Worm (Caenorhabditis elegans) whole organism, L4/young adult: ENCODE measurements around the gene fbxb-103.

Experiments used
- W03F9.2 ChIP-seq: fragments of 150-350 bp; optimal IDR thresholded peaks from 2 replicates; lab custom pipeline; 2014; ENCODE audit warnings: missing biosample characterization, missing genetic modification characterization
- dao-5 ChIP-seq: sonication (generic microtip); optimal IDR thresholded peaks from 2 replicates; lab custom pipeline; 2016; ENCODE audit warnings: missing genotype, missing genetic modification characterization, moderate library complexity, missing compliant biosample characterization
- him-1 ChIP-seq: sonication (generic microtip); optimal IDR thresholded peaks from 2 replicates; lab custom pipeline; 2016; ENCODE audit warnings: missing genotype, missing genetic modification reagents, missing genetic modification characterization, missing compliant biosample characterization

The fbxb-103 gene

DNA sequence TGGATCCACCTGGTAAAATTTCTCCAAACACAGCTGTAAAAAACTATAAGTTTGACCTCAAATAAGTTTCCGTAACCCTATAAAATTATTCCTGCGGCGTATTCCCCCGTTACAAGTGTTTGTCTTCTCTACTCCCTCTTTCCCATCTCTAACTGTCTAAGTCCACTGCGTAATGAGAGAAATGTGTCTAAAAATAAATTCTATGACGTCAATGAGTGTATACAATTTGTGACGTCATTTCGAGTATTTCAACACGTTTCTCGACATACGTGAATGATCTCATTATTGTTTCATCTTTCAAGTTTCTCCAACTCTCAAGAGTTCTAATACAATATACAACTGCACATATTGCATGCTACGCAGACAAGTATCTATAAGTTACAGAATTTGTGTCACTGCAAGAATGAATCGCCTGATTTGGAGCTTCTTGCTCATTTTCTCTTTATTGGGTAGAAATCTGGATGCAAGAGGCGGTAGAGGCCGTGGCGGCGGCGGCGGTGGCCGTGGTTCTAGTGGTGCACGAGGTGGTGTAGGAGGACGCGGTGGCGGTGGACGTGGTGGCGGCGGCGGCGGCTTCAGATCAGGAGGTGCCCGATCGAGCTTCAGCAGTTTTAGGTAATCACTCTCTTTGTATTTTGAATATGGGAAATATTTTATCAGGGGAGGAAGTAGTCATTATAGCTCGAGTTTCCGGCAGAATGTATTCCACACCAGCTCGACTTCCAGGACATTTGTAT lies 9.0 kb upstream of the fbxb-103 start, which contains the start of gene F53C3.6:
Gene F53C3.6, plus strand, starts transcription at position 385 of the 737 bp plus-strand sequence.
- TF ChIP-seq W03F9.2 (tag; lab: Kevin White, UChicago) (no peak), him-1 (no peak), dao-5 (no peak)

DNA sequence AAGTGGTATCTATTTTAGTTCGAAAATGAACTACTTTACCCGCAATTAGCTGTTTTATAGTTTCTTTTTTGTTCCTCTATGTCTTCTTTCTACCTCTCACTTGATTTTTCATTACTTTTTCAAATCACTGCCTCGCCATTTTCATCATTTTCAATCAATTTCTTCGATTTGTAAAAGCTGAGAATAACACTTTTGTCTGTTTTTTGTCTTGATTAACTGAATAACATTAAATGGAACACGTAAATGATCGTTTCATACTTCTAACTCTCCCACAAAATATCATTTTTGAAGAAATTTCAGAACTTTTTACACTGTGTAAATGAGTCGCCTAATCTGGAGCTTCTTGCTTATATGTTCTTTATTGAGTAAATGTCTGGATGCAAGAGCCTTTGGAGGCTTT lies 5.8 kb upstream of the fbxb-103 start, which contains the start of gene F53C3.4:
Gene F53C3.4, plus strand, starts transcription at position 301 of the 400 bp plus-strand sequence.
- TF ChIP-seq him-1: no peak
- no peak for TF ChIP-seq W03F9.2 (tag; lab: Kevin White, UChicago)
- TF ChIP-seq dao-5: no peak

DNA sequence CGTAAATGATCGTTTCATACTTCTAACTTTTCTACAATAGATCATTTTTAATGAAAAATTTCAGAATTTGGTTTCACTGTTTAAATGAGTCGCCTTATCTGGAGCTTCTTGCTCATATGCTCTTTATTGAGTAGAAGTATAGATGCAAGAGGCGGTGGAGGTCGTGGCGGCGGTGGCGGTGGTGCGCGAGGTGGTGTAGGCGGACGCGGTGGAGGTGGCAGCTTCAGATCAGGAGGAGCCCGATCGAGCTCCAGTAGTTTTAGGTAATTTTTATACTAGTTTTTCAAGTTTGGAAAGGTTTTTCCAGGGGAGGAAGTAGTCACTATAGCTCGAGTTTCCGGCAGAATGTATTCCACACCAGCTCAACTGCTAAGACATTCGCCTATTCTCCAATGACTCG lies 4.1 kb upstream of the fbxb-103 start, which contains the start of gene F53C3.3:
Gene F53C3.3, plus strand, starts transcription at position 59 of the 400 bp plus-strand sequence.
- TF ChIP-seq him-1 (no peak), dao-5 (no peak), W03F9.2 (tag; lab: Kevin White, UChicago) (no peak)

DNA sequence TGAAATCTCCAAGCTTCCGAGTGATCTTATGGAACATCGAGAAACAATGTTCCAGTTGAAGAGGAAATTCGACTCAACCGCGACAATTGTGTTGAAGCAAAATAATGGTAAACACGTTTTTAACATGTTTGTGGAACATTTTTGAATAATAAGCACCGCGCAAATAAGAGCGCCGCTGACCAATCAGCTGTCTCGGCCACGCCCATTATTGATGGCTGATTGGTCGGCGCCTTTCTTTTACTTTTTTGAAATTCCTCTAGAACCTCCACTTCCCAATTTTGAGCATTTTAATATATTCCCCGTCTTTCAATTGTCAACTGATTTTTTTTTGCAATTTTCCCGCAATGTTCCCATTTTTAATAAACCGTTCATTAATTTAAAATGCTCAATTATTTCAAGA lies 1.2 kb downstream of the fbxb-103 start:
- TF ChIP-seq W03F9.2 (tag; lab: Kevin White, UChicago): no peak
- no peak for TF ChIP-seq dao-5
- TF ChIP-seq him-1: no peak

DNA sequence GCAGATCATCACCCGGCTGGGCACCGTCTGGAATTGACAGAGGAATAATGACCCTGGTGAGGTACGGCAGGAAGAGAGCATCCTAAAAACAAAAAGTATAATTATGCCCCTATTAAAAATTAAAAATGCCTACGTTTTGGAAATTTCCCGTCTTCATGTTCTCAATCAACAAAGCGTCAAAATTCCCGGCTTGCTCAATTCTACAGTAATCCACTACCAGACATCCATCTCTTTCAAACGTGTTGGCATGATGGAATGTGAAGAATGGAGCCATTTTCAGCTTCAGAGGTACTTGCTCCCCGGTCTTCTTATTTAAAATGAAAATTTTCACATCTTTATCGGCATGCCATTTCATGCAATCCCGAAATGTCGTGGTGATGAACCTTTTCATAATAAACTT lies 2.4 kb downstream of the fbxb-103 start:
- TF ChIP-seq W03F9.2 (tag; lab: Kevin White, UChicago): no peak
- no peak for TF ChIP-seq dao-5
- TF ChIP-seq him-1: no peak

DNA sequence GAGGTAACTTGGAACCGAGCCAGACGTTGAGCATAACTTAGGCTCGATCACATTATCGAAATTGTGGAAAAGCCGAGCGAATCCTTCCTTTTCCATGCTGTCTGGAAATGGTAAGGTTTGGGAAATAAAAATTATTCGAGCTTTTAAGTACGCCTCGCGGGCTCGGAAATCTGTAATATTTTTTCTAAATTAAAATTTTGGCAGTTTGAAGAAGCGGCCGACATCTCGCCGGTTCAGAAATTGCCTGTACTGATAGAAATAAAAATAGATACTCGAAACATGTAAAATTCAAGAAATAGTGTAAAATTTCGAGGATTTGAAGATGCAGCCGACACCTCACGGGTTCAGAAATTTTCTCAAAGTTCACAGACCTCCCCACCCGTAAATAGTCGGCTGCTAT lies 3.8 kb downstream of the fbxb-103 start, which contains the start of gene bcmo-2:
Gene bcmo-2, minus strand, starts transcription at position 101 of the 400 bp plus-strand sequence.
- TF ChIP-seq W03F9.2 (tag; lab: Kevin White, UChicago): no peak
- TF ChIP-seq him-1: no peak
- TF ChIP-seq dao-5: no peak

DNA sequence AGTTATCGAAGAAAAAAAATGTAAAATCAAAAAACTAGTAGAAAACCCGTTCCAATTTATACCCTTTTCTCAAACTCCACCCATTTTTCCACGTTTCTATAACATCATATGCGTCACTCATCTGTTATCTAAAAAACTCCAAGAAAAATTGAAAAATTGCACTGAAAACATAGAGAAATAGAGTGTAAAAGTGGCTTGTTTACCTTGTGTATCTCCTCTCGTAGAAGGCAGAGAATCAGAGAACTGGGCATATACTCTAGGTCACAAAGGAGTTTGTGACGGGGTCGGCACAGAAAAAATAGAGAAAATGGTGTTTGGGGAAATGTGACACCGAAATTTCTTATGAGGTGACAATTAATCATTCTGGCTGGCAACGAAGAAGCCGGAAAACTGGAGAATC lies 4.3 kb downstream of the fbxb-103 start:
- TF ChIP-seq dao-5 (no peak), him-1 (no peak), W03F9.2 (tag; lab: Kevin White, UChicago) (no peak)

DNA sequence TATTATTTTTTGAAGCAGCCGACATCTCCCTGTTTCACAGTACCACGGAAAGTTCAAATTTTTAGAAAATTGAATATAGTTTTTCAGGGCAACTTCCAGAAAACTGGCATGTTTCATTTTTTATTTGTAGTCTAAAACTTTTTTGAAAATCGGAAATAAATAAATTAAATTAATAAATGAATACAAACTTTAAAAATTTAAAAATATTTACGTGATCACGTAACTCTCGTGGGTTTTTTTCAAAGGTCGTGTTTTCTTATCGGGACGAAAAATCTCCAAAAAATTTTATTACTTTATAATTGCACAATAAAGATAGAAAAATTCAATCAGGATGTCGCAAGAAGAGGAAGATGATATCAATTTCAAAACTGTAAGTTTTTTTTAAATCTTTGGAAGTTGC lies 4.8 kb downstream of the fbxb-103 start, which contains the start of gene F53C3.1:
Gene F53C3.1, plus strand, starts transcription at position 301 of the 400 bp plus-strand sequence.
- TF ChIP-seq him-1 (no peak), W03F9.2 (tag; lab: Kevin White, UChicago) (no peak), dao-5 (no peak)

DNA sequence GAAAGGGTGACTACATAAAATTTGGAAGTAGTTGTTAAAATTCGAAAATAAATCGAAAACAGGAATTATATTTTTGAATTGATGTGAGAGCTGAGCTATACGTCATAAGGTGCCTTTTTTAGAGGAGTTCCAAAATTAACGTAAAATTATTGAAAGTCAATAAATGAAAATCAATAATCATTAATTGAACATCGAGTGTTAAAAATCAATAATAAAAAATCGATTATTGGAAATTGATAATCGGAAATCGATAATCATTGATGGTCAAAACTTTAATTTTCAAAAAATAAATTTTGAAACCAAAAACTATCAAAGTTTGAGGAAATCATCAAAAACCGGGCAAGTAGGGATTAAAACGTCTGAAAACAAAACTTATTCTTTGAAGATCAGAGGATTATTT lies 6.7 kb downstream of the fbxb-103 start:
- TF ChIP-seq W03F9.2 (tag; lab: Kevin White, UChicago): no peak
- TF ChIP-seq dao-5: no peak
- TF ChIP-seq him-1: no peak

DNA sequence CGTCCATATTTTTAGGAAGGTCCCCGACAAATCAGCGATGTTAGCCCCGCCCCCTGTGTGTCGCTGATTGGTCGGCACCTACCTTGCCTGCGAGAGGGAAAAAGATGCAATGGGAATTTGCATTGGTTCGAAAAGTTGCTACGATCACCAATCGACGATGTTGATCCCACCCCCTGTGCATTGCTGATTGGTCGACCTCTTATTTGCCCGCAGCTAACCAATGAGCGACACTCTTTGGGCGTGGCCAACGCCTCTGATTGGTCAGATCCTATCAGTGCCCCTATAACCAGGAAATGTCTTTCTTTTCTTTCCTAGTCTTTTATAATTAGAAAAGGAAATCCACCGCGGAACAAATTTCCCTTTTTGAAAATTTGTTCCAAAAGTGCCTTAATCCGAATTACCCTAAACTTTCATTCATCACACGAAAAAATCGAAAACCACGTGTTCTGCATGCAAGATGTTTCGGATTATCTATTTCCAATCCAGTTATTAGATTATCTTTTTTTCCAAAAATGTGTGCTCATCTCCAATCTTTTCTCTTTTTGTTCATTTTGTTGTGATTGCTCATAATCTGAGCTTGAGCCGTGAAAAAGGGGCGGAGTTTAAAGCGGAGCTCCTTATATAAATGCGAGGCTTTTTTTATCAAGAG lies 11.2 kb downstream of the fbxb-103 start:
- TF ChIP-seq W03F9.2 (tag; lab: Kevin White, UChicago) (no peak), dao-5 (no peak), him-1 (no peak)

DNA sequence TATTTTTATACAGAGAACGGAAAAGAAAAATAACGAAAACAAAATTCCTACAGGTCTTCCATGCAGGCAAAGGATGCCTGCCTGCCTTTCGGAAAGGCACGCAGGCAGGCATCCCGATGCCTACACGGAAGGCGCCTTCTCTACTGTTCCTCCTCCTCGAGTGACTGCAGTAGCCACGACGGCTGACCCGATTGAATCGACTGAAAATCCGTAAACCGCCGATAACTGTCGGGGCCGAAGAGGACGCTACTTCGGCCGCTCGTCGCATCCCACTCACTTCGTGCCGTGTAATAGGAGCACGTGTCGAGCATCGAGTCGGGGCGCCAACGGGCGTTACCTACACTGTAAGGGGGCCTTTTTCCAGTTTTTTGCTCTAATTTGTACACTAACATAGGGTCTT lies 13.7 kb downstream of the fbxb-103 start:
- TF ChIP-seq him-1: no peak
- no peak for TF ChIP-seq W03F9.2 (tag; lab: Kevin White, UChicago)
- no peak for TF ChIP-seq dao-5

DNA sequence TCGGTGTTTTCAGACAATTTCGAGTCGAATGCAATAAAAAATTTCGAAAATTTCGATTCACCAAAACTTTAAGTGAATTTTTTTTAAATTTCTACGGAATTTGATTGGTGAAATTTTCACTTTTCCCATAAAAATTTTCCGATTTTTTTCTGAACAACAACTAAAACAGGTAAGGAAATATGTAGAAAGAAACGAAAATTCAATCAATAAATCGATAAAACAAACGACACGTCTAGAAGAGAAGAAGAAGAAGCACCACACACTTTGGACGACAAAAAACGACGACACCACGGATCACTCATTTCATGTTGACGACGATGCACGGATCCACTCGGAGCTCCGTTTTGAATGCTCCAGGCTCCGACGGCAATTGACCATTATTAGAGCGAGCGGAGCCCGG lies 15.8 kb downstream of the fbxb-103 start:
- TF ChIP-seq him-1: no peak

DNA sequence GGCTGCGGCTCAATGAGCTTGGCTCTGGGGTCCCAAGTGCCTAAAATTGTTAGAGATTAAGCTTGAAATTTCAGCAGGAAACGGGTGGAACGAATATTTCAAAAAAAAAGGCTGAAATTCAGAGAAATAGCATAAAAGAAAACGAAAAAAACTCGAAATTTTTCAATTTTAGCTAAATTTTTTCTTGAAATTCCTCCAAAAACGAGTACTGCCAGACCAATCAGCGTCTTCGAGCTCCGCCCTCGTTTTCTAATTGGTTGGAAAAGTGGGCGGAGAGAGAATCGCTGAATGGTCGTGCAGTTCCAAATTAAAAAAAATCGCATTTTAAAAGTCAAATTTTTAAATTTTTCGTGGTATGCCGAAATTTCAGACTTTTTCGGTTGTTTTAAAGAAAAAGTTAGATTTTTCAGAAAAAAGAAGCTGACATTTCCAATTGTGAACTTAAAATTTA lies 21.0 kb downstream of the fbxb-103 start, which contains the start of gene plpp-1.1:
Gene plpp-1.1, minus strand, starts transcription at position 51 of the 451 bp plus-strand sequence.
- no peak for TF ChIP-seq him-1
- TF ChIP-seq dao-5: no peak
- TF ChIP-seq W03F9.2 (tag; lab: Kevin White, UChicago): no peak

DNA sequence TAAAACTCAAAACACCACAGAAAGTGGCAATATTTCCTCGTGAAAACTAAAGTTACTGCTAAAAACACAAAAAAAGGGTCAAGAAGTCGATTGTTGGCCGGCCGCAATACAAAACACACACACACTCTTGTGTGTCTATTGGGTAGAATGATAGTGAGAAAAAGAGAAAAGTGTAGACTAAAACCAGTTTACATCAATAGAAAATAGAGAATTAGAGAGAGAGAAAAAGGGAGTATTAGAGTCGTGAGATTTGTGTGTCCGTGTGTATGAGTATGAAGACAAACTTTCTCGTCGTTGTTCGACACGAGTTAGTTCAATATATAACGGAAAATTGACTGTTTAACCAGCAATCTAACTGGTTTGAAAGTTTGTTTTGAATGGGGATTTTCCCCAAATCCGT lies 22.5 kb downstream of the fbxb-103 start:
- TF ChIP-seq W03F9.2 (tag; lab: Kevin White, UChicago) (no peak), him-1 (no peak), dao-5 (no peak)
